Worm (Caenorhabditis elegans): Measurements from ENCODE around the gene R10E4.6.

ce11 chrIII:4274524-4274923, 18.7 kb upstream of the R10E4.6 start:
- TF ChIP-seq unc-86 (tag; optimal IDR thresholded peaks at IDR 0.05) (no peak), skn-1 (tag; optimal IDR thresholded peaks at IDR 0.05) (no peak), lin-39 (tag; optimal IDR thresholded peaks at IDR 0.05) (no peak), fkh-10 (GFP tag; optimal IDR thresholded peaks at IDR 0.05) (no peak), nhr-28 (tag; optimal IDR thresholded peaks at IDR 0.05) (no peak)
